Fruit fly (Drosophila melanogaster) whole organism, prepupa: ENCODE data around the gene Lrrk.

Experiments used
- Blimp-1 ChIP-seq: fragments of 200-800 bp; sonication (Bioruptor generic); optimal IDR thresholded peaks from 3 replicates; lab custom pipeline; 2017; ENCODE audit warnings: missing biosample characterization, missing genetic modification characterization, mild to moderate bottlenecking, moderate library complexity, missing genetic modification reagents
- CG10631 ChIP-seq: fragments of 200-800 bp; sonication (Bioruptor generic); optimal IDR thresholded peaks from 2 replicates; lab custom pipeline; 2016; ENCODE audit warnings: missing biosample characterization, missing genetic modification characterization
- CG10669 ChIP-seq: fragments of 200-800 bp; sonication (Bioruptor generic); optimal IDR thresholded peaks from 3 replicates; lab custom pipeline; 2018; ENCODE audit warnings: missing biosample characterization, mild to moderate bottlenecking, missing genetic modification characterization, moderate library complexity
- CG11294 ChIP-seq: fragments of 200-800 bp; sonication (Bioruptor generic); IDR thresholded peaks from 2 replicates; pipeline ENCODE4 v1.3.6; 2022; ENCODE audit warnings: missing biosample characterization, missing genetic modification characterization
- CG11762 ChIP-seq: fragments of 200-800 bp; sonication (Bioruptor generic); optimal IDR thresholded peaks from 3 replicates; lab custom pipeline; 2016; ENCODE audit warnings: missing biosample characterization, missing genetic modification characterization; ENCODE audit not compliant: insufficient read depth
- CG11902 ChIP-seq: fragments of 200-800 bp; sonication (Bioruptor generic); optimal IDR thresholded peaks from 3 replicates; lab custom pipeline; 2016; ENCODE audit warnings: missing biosample characterization, missing genetic modification characterization
- CG15336 ChIP-seq: fragments of 200-800 bp; sonication (Bioruptor generic); IDR thresholded peaks from 2 replicates; pipeline ENCODE4 v1.3.6; 2022; ENCODE audit warnings: missing biosample characterization, missing genetic modification characterization
- CG3032 ChIP-seq: fragments of 200-800 bp; optimal IDR thresholded peaks from 2 replicates; lab custom pipeline; 2019; ENCODE audit warnings: missing biosample characterization, mild to moderate bottlenecking, missing genetic modification characterization, moderate library complexity
- CG31627 ChIP-seq: fragments of 200-800 bp; sonication (Bioruptor generic); optimal IDR thresholded peaks from 3 replicates; lab custom pipeline; 2016; ENCODE audit warnings: missing biosample characterization, missing genetic modification characterization
- CG32006 ChIP-seq: fragments of 200-800 bp; sonication (Bioruptor generic); optimal IDR thresholded peaks from 3 replicates; lab custom pipeline; 2017; ENCODE audit warnings: missing biosample characterization, mild to moderate bottlenecking, missing genetic modification characterization
- CG3919 ChIP-seq: fragments of 200-800 bp; sonication (Bioruptor generic); optimal IDR thresholded peaks from 3 replicates; lab custom pipeline; 2016; ENCODE audit warnings: missing biosample characterization, missing genetic modification characterization
- CG6163 ChIP-seq: fragments of 200-800 bp; sonication (Bioruptor generic); IDR thresholded peaks from 3 replicates; pipeline ENCODE4 v1.3.6; 2022; ENCODE audit warnings: missing biosample characterization, missing genetic modification characterization
- CG6276 ChIP-seq: fragments of 200-800 bp; sonication (Bioruptor generic); optimal IDR thresholded peaks from 2 replicates; lab custom pipeline; 2017; ENCODE audit warnings: missing biosample characterization, mild to moderate bottlenecking, missing genetic modification characterization
- CG6792 ChIP-seq: fragments of 200-800 bp; sonication (Bioruptor generic); optimal IDR thresholded peaks from 3 replicates; lab custom pipeline; 2016; ENCODE audit warnings: missing biosample characterization, missing genetic modification characterization
- CG6808 ChIP-seq: fragments of 200-800 bp; sonication (Bioruptor generic); optimal IDR thresholded peaks from 3 replicates; lab custom pipeline; 2017; ENCODE audit warnings: missing biosample characterization, missing genetic modification characterization, mild to moderate bottlenecking, moderate library complexity, missing genetic modification reagents
- CG8119 ChIP-seq: fragments of 200-800 bp; sonication (Bioruptor generic); IDR thresholded peaks from 3 replicates; pipeline ENCODE4 v1.3.6; 2022; ENCODE audit warnings: missing biosample characterization, missing genetic modification characterization
- Eip78C ChIP-seq: fragments of 200-800 bp; sonication (Bioruptor generic); peaks from one replicate; lab custom pipeline; 2016; ENCODE audit warnings: missing biosample characterization, missing genetic modification characterization
- Eip93F ChIP-seq: fragments of 200-800 bp; sonication (Bioruptor generic); optimal IDR thresholded peaks from 2 replicates; lab custom pipeline; 2016; ENCODE audit warnings: missing biosample characterization, mild to moderate bottlenecking, missing genetic modification characterization
- Ets21C ChIP-seq: fragments of 200-800 bp; sonication (Bioruptor generic); optimal IDR thresholded peaks from 3 replicates; lab custom pipeline; 2016; ENCODE audit warnings: missing biosample characterization, missing genetic modification characterization
- Gug ChIP-seq: fragments of 200-800 bp; sonication (Bioruptor generic); IDR thresholded peaks from 2 replicates; pipeline ENCODE4 v1.3.6; 2022; ENCODE audit warnings: missing biosample characterization, missing genetic modification characterization
- Hr38 ChIP-seq: sonication (Bioruptor generic); optimal IDR thresholded peaks from 2 replicates; lab custom pipeline; 2016; ENCODE audit warnings: missing biosample characterization, missing genetic modification characterization
- Hr39 ChIP-seq: fragments of 200-800 bp; sonication (Bioruptor generic); optimal IDR thresholded peaks from 2 replicates; lab custom pipeline; 2016; ENCODE audit warnings: missing biosample characterization, missing genetic modification characterization
- Hr4 ChIP-seq: fragments of 200-800 bp; sonication (Bioruptor generic); optimal IDR thresholded peaks from 3 replicates; lab custom pipeline; 2016; ENCODE audit warnings: missing biosample characterization, missing genetic modification characterization
- Lpt ChIP-seq: fragments of 200-800 bp; sonication (Bioruptor generic); optimal IDR thresholded peaks from 3 replicates; lab custom pipeline; 2016; ENCODE audit warnings: missing biosample characterization, missing genetic modification characterization
- Met ChIP-seq: fragments of 200-800 bp; sonication (Bioruptor generic); optimal IDR thresholded peaks from 3 replicates; lab custom pipeline; 2016; ENCODE audit warnings: missing biosample characterization, missing genetic modification characterization
- Smox ChIP-seq: fragments of 200-800 bp; sonication (Bioruptor generic); optimal IDR thresholded peaks from 3 replicates; lab custom pipeline; 2016; ENCODE audit warnings: missing biosample characterization, missing genetic modification characterization
- Sox102F ChIP-seq: fragments of 200-800 bp; sonication (Bioruptor generic); optimal IDR thresholded peaks from 2 replicates; lab custom pipeline; 2016; ENCODE audit warnings: missing biosample characterization, mild to moderate bottlenecking, missing genetic modification characterization
- Sox14 ChIP-seq: fragments of 200-800 bp; sonication (Bioruptor generic); optimal IDR thresholded peaks from 3 replicates; lab custom pipeline; 2016; ENCODE audit warnings: missing biosample characterization, missing genetic modification characterization
- Sox15 ChIP-seq: fragments of 200-800 bp; sonication (Bioruptor generic); optimal IDR thresholded peaks from 3 replicates; lab custom pipeline; 2016; ENCODE audit warnings: missing biosample characterization, missing genetic modification characterization
- achi ChIP-seq: fragments of 200-800 bp; sonication (Bioruptor generic); optimal IDR thresholded peaks from 3 replicates; lab custom pipeline; 2016; ENCODE audit warnings: missing biosample characterization, missing genetic modification characterization
- acj6 ChIP-seq: fragments of 200-800 bp; sonication (Bioruptor generic); optimal IDR thresholded peaks from 3 replicates; lab custom pipeline; 2016; ENCODE audit warnings: missing biosample characterization, missing genetic modification characterization
- dsx ChIP-seq: fragments of 200-800 bp; optimal IDR thresholded peaks from 3 replicates; lab custom pipeline; 2019; ENCODE audit warnings: missing biosample characterization, mild to moderate bottlenecking, missing genetic modification characterization, moderate library complexity; ENCODE audit not compliant: poor library complexity, severe bottlenecking
- eg ChIP-seq: fragments of 200-800 bp; sonication (Bioruptor generic); IDR thresholded peaks from 3 replicates; pipeline ENCODE4 v1.3.6; 2022; ENCODE audit warnings: missing biosample characterization, missing genetic modification characterization
- esn ChIP-seq: fragments of 200-800 bp; sonication (Bioruptor generic); optimal IDR thresholded peaks from 2 replicates; lab custom pipeline; 2016; ENCODE audit warnings: missing biosample characterization, mild to moderate bottlenecking, missing genetic modification characterization, moderate library complexity
- fd59A ChIP-seq: fragments of 200-800 bp; sonication (Bioruptor generic); optimal IDR thresholded peaks from 2 replicates; lab custom pipeline; 2017; ENCODE audit warnings: missing biosample characterization, mild to moderate bottlenecking, missing genetic modification characterization, missing genetic modification reagents
- fd85E ChIP-seq: fragments of 200-800 bp; sonication (Bioruptor generic); optimal IDR thresholded peaks from 3 replicates; lab custom pipeline; 2016; ENCODE audit warnings: missing biosample characterization, missing genetic modification characterization
- fkh ChIP-seq: fragments of 200-800 bp; sonication (Bioruptor generic); optimal IDR thresholded peaks from 3 replicates; lab custom pipeline; 2017; ENCODE audit warnings: missing biosample characterization, mild to moderate bottlenecking, missing genetic modification characterization, moderate library complexity
- lz ChIP-seq: fragments of 200-800 bp; sonication (Bioruptor generic); optimal IDR thresholded peaks from 3 replicates; lab custom pipeline; 2016; ENCODE audit warnings: missing biosample characterization, missing genetic modification characterization
- net ChIP-seq: fragments of 200-800 bp; sonication (Bioruptor generic); optimal IDR thresholded peaks from 3 replicates; lab custom pipeline; 2016; ENCODE audit warnings: missing biosample characterization, missing genetic modification characterization
- svp ChIP-seq: fragments of 200-800 bp; sonication (Bioruptor generic); peaks from one replicate; lab custom pipeline; 2016; ENCODE audit warnings: missing biosample characterization, missing genetic modification characterization
- vri ChIP-seq: fragments of 200-800 bp; sonication (Bioruptor generic); optimal IDR thresholded peaks from 3 replicates; lab custom pipeline; 2016; ENCODE audit warnings: missing biosample characterization, mild to moderate bottlenecking, missing genetic modification characterization

Lrrk gene

dm6 chr3R:20633984-20634446, 1.3 kb upstream of the Lrrk start:
- TF ChIP-seq Sox14 (peak; percentile 90), Met (GFP tag; lab: Kevin White, UChicago) (no peak), esn (GFP tag; lab: Kevin White, UChicago) (peak; percentile 86), CG15336 (GFP tag; lab: Robert Waterston, UW) (peak; percentile 79; the same call in 1 of the 2 replicates), Eip78C (peak; percentile 34), CG6792 (GFP tag; lab: Kevin White, UChicago) (peak; percentile 77), acj6 (GFP tag; lab: Kevin White, UChicago) (peak; percentile 78), CG3032 (tag; lab: Kevin White, UChicago) (peak; percentile 54), lz (GFP tag; lab: Kevin White, UChicago) (peak; percentile 81), Hr4 (GFP tag; lab: Kevin White, UChicago) (peak; percentile 80), Smox (GFP tag; lab: Kevin White, UChicago) (no peak), CG10631 (GFP tag; lab: Kevin White, UChicago) (no peak), fd85E (GFP tag; lab: Kevin White, UChicago) (peak; percentile 37), CG11762 (GFP tag; lab: Kevin White, UChicago) (peak; percentile 54), CG8119 (GFP tag; lab: Robert Waterston, UW) (peak; percentile 79), Eip93F (no peak), Gug (GFP tag; lab: Robert Waterston, UW) (peak; percentile 49), CG6808 (GFP tag; lab: Kevin White, UChicago) (no peak), dsx (no peak), eg (GFP tag; lab: Robert Waterston, UW) (no peak; the same call in 1 of the 3 replicates), vri (no peak), CG32006 (GFP tag; lab: Kevin White, UChicago) (no peak), Hr39 (peak; percentile 84), Sox15 (GFP tag; lab: Kevin White, UChicago) (peak; percentile 53), CG6163 (GFP tag; lab: Robert Waterston, UW) (peak; percentile 74; the same call in 2 of the 3 replicates), svp (GFP tag; lab: Kevin White, UChicago) (peak; percentile 97), Ets21C (GFP tag; lab: Kevin White, UChicago) (peak; percentile 68), CG31627 (GFP tag; lab: Kevin White, UChicago) (peak; percentile 77), Lpt (no peak), CG11294 (GFP tag; lab: Robert Waterston, UW) (peak; percentile 60), net (no peak), Blimp-1 (GFP tag; lab: Kevin White, UChicago) (no peak), fd59A (GFP tag; lab: Kevin White, UChicago) (peak; percentile 39), Sox102F (GFP tag; lab: Kevin White, UChicago) (no peak), CG11902 (GFP tag; lab: Kevin White, UChicago) (peak; percentile 54), CG3919 (GFP tag; lab: Kevin White, UChicago) (no peak)

DNA sequence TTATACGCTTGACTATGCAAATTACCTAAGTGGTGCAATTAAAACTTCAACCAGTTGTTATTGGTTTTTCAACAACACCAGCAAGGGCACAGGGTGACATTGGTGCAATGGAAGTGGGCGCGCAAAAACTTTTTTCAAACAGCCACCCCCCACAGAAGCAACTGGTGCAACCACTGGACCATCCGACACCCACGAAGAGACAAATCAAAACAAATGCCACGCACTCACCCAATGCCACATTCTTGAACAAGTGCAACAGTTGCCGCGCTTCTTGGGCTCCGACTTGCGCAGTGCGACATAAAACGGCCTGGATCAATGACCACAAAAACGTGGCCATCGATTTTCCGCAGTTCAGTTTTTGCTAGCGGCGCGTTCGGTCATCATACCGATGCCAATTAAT, 455 bp downstream of the Lrrk start:
- TF ChIP-seq Hr38 (GFP tag; lab: Kevin White, UChicago) (no peak), Smox (GFP tag; lab: Kevin White, UChicago) (no peak), Gug (GFP tag; lab: Robert Waterston, UW) (no peak), achi (GFP tag; lab: Kevin White, UChicago) (no peak), CG6276 (GFP tag; lab: Kevin White, UChicago) (no peak), fkh (no peak), svp (GFP tag; lab: Kevin White, UChicago) (no peak), CG10669 (GFP tag; lab: Kevin White, UChicago) (no peak)
